Fruit fly (Drosophila melanogaster): ENCODE results near the gene Clp.
A peak's percentile ranks its signal among the peaks of the same experiment; 100 is the strongest.

Clp gene

DNA sequence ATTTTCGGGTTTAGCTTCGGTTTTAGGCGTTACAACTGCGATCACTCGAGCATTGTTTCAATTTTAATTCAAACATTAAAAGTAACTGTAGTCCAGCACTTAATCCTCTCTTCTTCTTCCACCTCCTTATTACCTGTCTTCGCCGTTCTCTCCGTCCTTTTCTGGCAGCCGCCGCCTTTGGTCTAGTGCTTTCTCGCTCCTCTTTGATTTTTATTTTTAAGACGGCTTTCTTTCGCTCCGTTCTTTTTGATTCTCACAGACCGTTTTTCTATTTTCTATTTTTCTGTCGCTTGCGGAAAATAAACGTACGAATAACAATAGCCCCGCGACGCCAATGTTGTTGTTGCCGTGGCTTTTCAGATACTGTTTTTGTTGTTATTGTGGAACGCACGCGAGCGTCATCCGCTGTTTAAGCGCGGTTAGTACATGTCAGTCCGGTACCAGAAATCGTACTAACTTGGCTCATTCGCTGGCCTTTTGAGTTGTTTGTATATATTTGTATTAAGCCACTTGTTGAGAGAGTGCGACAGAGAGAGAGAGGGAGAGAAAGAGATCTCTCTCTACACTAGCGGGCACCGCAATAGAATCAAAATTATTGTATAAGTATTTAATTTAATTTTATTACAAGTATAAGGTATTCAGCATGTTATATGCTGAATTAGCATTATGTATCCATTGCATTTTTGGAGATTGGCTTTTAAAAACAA lies 48.3 kb downstream of the Clp start, which contains the start of gene aru (continued):
- TF ChIP-seq Med (GFP tag) (peak; percentile 86), CG33557 (GFP tag; optimal IDR thresholded peaks at IDR 0.05) (no peak), CG9727 (GFP tag; optimal IDR thresholded peaks at IDR 0.05) (peak; percentile 14), onecut (GFP tag; IDR thresholded peaks at IDR 0.05) (no peak), fu2 (GFP tag; optimal IDR thresholded peaks at IDR 0.05) (no peak), CG7987 (GFP tag; optimal IDR thresholded peaks at IDR 0.05) (peak; percentile 60), hth (optimal IDR thresholded peaks at IDR 0.05) (no peak), Gug (GFP tag; IDR thresholded peaks at IDR 0.05) (no peak), Sry-δ (GFP tag; optimal IDR thresholded peaks at IDR 0.05) (no peak), Poxn (GFP tag; IDR thresholded peaks at IDR 0.05) (no peak), lbe (GFP tag; optimal IDR thresholded peaks at IDR 0.05) (peak; percentile 59), pita (GFP tag; optimal IDR thresholded peaks at IDR 0.05) (no peak), prd (optimal IDR thresholded peaks at IDR 0.05) (no peak), prd (GFP tag; IDR thresholded peaks at IDR 0.05) (0 out of 3 replicates have a peak, but pooled peaks have one; percentile 15), Ssrp (tag; optimal IDR thresholded peaks at IDR 0.05) (no peak), emc (GFP tag; optimal IDR thresholded peaks at IDR 0.05) (no peak), Atf-2 (GFP tag; optimal IDR thresholded peaks at IDR 0.05) (no peak), CG18262 (tag; optimal IDR thresholded peaks at IDR 0.05) (peak; percentile 45), CG31441 (GFP tag; IDR thresholded peaks at IDR 0.05) (peak; percentile 29; the same call in 1 of the 2 replicates), D19A (tag; optimal IDR thresholded peaks at IDR 0.05) (peak; percentile 29), CG5245 (GFP tag; optimal IDR thresholded peaks at IDR 0.05) (peak; percentile 2), CTCF (GFP tag; optimal IDR thresholded peaks at IDR 0.05) (peak; percentile 3), CG9797 (GFP tag; optimal IDR thresholded peaks at IDR 0.05) (no peak), Meics (GFP tag; optimal IDR thresholded peaks at IDR 0.05) (peak; percentile 39), br (optimal IDR thresholded peaks at IDR 0.05) (no peak), mam (GFP tag; optimal IDR thresholded peaks at IDR 0.05) (no peak), Trl (optimal IDR thresholded peaks at IDR 0.05) (peak; percentile 76 to 82), Trl (GFP tag; optimal IDR thresholded peaks at IDR 0.05) (no peak), wek (GFP tag; optimal IDR thresholded peaks at IDR 0.05) (peak; percentile 16), unc-4 (GFP tag; IDR thresholded peaks at IDR 0.05; ENCODE audit: partially characterized antibody) (0 out of 2 replicates have a peak, but pooled peaks have one; percentile 13), h (optimal IDR thresholded peaks at IDR 0.05) (no peak), CG13296 (GFP tag; optimal IDR thresholded peaks at IDR 0.05) (peak; percentile 65), CG13287 (GFP tag; IDR thresholded peaks at IDR 0.05; ENCODE audit: partially characterized antibody) (peak; percentile 26; the same call in 1 of the 2 replicates), CG4404 (GFP tag; IDR thresholded peaks at IDR 0.05) (no peak), CG6813 (GFP tag; optimal IDR thresholded peaks at IDR 0.05) (no peak), CG5180 (GFP tag; optimal IDR thresholded peaks at IDR 0.05) (peak; percentile 26), gem (tag; optimal IDR thresholded peaks at IDR 0.05) (peak; percentile 61), gfzf (GFP tag; optimal IDR thresholded peaks at IDR 0.05) (no peak), YL-1 (GFP tag; optimal IDR thresholded peaks at IDR 0.05) (peak; percentile 27), pb (GFP tag; optimal IDR thresholded peaks at IDR 0.05) (no peak), CkIIα-i1 (GFP tag; IDR thresholded peaks at IDR 0.05) (no peak), GATAe (GFP tag; conservative IDR thresholded peaks at IDR 0.05) (no peak), CG3163 (GFP tag; optimal IDR thresholded peaks at IDR 0.05) (no peak), CG2712 (tag; optimal IDR thresholded peaks at IDR 0.05) (peak; percentile 55), Mrtf (GFP tag; IDR thresholded peaks at IDR 0.05) (no peak), phol (tag; optimal IDR thresholded peaks at IDR 0.05) (peak; percentile 26), Rx (GFP tag; IDR thresholded peaks at IDR 0.05) (no peak), CG7963 (GFP tag; IDR thresholded peaks at IDR 0.05; ENCODE audit: partially characterized antibody) (no peak), gsb-n (tag; optimal IDR thresholded peaks at IDR 0.05) (peak; percentile 1), D (optimal IDR thresholded peaks at IDR 0.05) (no peak), D (GFP tag; optimal IDR thresholded peaks at IDR 0.05) (peak; percentile 29), Nf-YB (GFP tag; optimal IDR thresholded peaks at IDR 0.05) (peak; percentile 37)
